Fruit fly (Drosophila melanogaster): Measurements from ENCODE around the gene CG7330.

DNA sequence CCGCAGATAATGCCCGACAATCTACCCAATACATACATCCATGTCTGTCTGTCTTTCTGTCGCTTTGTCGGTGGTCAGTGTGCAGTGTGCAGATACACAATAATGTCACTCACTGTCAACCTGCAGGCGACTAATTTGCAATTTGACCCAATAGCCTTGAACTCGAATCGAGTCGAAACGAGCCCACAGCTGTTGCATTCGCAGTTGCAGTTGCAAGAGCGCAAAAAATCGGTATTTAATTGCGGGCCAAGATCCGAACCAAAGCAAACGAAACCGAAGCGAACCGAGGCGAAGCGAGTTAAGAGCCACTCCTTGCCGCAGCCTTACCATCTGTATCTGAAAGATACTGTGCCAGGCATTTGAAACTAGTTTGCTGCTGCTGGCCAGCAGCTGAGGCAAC, 26.1 kb downstream of the CG7330 start:
- TF ChIP-seq CG8478 (optimal IDR thresholded peaks at IDR 0.05) (no peak), CTCF (optimal IDR thresholded peaks at IDR 0.05) (no peak)

All from S2 (cell line).